Fruit fly (Drosophila melanogaster) whole organism: ENCODE results near the gene Jhbp12.

ENCODE experiments used
- CG8478 ChIP-seq: fragments of >200 bp; optimal IDR thresholded peaks from 2 replicates; lab custom pipeline; 2018; ENCODE audit warnings: inconsistent platforms
- EcR ChIP-seq, 2 experiments: fragments of >200 bp; optimal IDR thresholded peaks; 2 replicates each; lab custom pipeline; 2017; ENCODE audit warnings: missing biosample characterization in 2 of 2, missing genetic modification characterization in 2 of 2, missing genetic modification reagents in 2 of 2
- pan ChIP-seq: fragments of >200 bp; optimal IDR thresholded peaks from 2 replicates; lab custom pipeline; 2017
- psq ChIP-seq: fragments of >200 bp; optimal IDR thresholded peaks from 2 replicates; lab custom pipeline; 2017
- usp ChIP-seq: fragments of >200 bp; optimal IDR thresholded peaks from 2 replicates; lab custom pipeline; 2017; ENCODE audit warnings: missing biosample characterization, missing genetic modification characterization, mixed read lengths

DNA sequence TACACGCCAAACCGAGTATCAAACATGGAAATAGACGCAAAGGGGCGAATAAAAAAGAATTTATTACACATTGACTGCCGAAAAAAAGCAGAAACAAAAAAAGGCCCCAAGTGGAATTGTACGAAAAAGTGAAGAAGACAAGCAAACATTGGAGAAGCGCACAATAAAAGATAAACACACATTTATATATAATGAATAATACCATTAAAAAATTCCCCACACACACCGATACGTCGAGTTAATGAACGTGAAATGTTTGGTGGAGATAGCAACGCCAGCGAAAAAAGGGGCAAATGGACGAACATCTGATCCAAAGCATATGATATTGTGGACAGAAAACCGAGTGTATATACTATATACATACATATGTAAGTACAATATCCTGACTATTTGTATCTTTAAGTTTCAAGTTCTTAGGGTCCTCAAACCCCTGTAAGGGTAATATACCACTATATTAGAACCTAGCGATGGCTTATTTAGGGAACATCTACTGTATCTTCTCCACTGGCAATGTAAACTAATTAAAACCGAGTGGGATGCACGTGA, 40.3 kb downstream of the Jhbp12 start:
- no peak for TF ChIP-seq EcR (GFP tag; optimal IDR thresholded peaks at IDR 0.05; lab: Kevin White, UChicago)
- TF ChIP-seq CG8478: no peak
- TF ChIP-seq pan (lab: Kevin White, UChicago): no peak
- TF ChIP-seq psq (lab: Kevin White, UChicago): no peak
- no peak for TF ChIP-seq usp
